Fruit fly (Drosophila melanogaster) whole organism, embryonic: ENCODE measurements around the gene Aasdh.

Experiments used
- Ada2b ChIP-seq: fragments of 200-800 bp; sonication (Bioruptor generic); IDR thresholded peaks from 2 replicates; pipeline ENCODE4 v1.3.6; 2022; ENCODE audit warnings: missing biosample characterization, missing genetic modification characterization
- Atf3 ChIP-seq: fragments of 200-800 bp; sonication (Bioruptor generic); optimal IDR thresholded peaks from 3 replicates; lab custom pipeline; 2016; ENCODE audit warnings: missing biosample characterization, missing genetic modification characterization
- BtbVII ChIP-seq: fragments of 200-800 bp; sonication (Bioruptor generic); optimal IDR thresholded peaks from 3 replicates; lab custom pipeline; 2017; ENCODE audit warnings: missing biosample characterization, mild to moderate bottlenecking, missing genetic modification characterization
- C15 ChIP-seq: fragments of 200-800 bp; sonication (Bioruptor generic); IDR thresholded peaks from 3 replicates; pipeline ENCODE4 v1.3.6; 2022; ENCODE audit warnings: missing biosample characterization, missing genetic modification characterization
- CG10147 ChIP-seq: fragments of 200-800 bp; sonication (Bioruptor generic); optimal IDR thresholded peaks from 2 replicates; lab custom pipeline; 2019; ENCODE audit warnings: missing biosample characterization, mild to moderate bottlenecking, missing genetic modification characterization, moderate library complexity
- CG1024 ChIP-seq: fragments of 200-800 bp; sonication (Bioruptor generic); IDR thresholded peaks from 2 replicates; pipeline ENCODE4 v1.3.6; 2022; ENCODE audit warnings: missing biosample characterization, missing genetic modification characterization
- CG10431 ChIP-seq: fragments of 200-800 bp; sonication (Bioruptor generic); optimal IDR thresholded peaks from 3 replicates; lab custom pipeline; 2018; ENCODE audit warnings: missing biosample characterization, mild to moderate bottlenecking, missing genetic modification characterization
- CG10462 ChIP-seq: fragments of 200-800 bp; sonication (Bioruptor generic); optimal IDR thresholded peaks from 2 replicates; lab custom pipeline; 2016; ENCODE audit warnings: missing biosample characterization, missing genetic modification characterization
- CG10543 ChIP-seq: fragments of 200-800 bp; sonication (Bioruptor generic); optimal IDR thresholded peaks from 3 replicates; lab custom pipeline; 2017; ENCODE audit warnings: missing biosample characterization, mild to moderate bottlenecking, missing genetic modification characterization, moderate library complexity
- CG12236 ChIP-seq: fragments of 200-800 bp; sonication (Bioruptor generic); optimal IDR thresholded peaks from 2 replicates; lab custom pipeline; 2016; ENCODE audit warnings: missing biosample characterization, missing genetic modification characterization
- CG1647 ChIP-seq: fragments of 200-800 bp; sonication (Bioruptor generic); optimal IDR thresholded peaks from 3 replicates; lab custom pipeline; 2016; ENCODE audit warnings: missing biosample characterization, missing genetic modification characterization
- CG16813 ChIP-seq: fragments of 200-800 bp; sonication (Bioruptor generic); IDR thresholded peaks from 3 replicates; pipeline ENCODE4 v1.3.6; 2022; ENCODE audit warnings: missing biosample characterization, missing genetic modification characterization; ENCODE audit not compliant: partially characterized antibody
- CG17186 ChIP-seq: fragments of 200-800 bp; sonication (Bioruptor generic); optimal IDR thresholded peaks from 3 replicates; lab custom pipeline; 2017; ENCODE audit warnings: missing biosample characterization, missing genetic modification reagents, missing genetic modification characterization
- CG17328 ChIP-seq: fragments of 200-800 bp; sonication (Bioruptor generic); IDR thresholded peaks from 2 replicates; pipeline ENCODE4 v1.3.6; 2022; ENCODE audit warnings: missing biosample characterization, missing genetic modification characterization
- CG1792 ChIP-seq: fragments of 200-800 bp; sonication (Bioruptor generic); optimal IDR thresholded peaks from 2 replicates; lab custom pipeline; 2016; ENCODE audit warnings: missing biosample characterization, missing genetic modification characterization
- CG18599 ChIP-seq: fragments of 200-800 bp; sonication (Bioruptor generic); optimal IDR thresholded peaks from 3 replicates; lab custom pipeline; 2017; ENCODE audit warnings: missing biosample characterization, missing genetic modification characterization, mild to moderate bottlenecking, moderate library complexity, missing genetic modification reagents
- CG18619 ChIP-seq: fragments of 200-800 bp; sonication (Bioruptor generic); optimal IDR thresholded peaks from 3 replicates; lab custom pipeline; 2017; ENCODE audit warnings: missing biosample characterization, mild to moderate bottlenecking, missing genetic modification characterization
- CG2202 ChIP-seq: fragments of 200-800 bp; sonication (Bioruptor generic); optimal IDR thresholded peaks from 2 replicates; lab custom pipeline; 2018; ENCODE audit warnings: missing biosample characterization, mild to moderate bottlenecking, missing genetic modification characterization
- CG2889 ChIP-seq: fragments of 200-800 bp; sonication (Bioruptor generic); IDR thresholded peaks from 3 replicates; pipeline ENCODE4 v1.3.6; 2022; ENCODE audit warnings: missing biosample characterization, missing genetic modification characterization
- CG4730 ChIP-seq: fragments of 200-800 bp; sonication (Bioruptor generic); IDR thresholded peaks from 2 replicates; pipeline ENCODE4 v1.3.6; 2022; ENCODE audit warnings: missing biosample characterization, missing genetic modification characterization
- CG5180 ChIP-seq: fragments of 200-800 bp; sonication (Bioruptor generic); optimal IDR thresholded peaks from 3 replicates; lab custom pipeline; 2017; ENCODE audit warnings: missing biosample characterization, missing genetic modification characterization, mild to moderate bottlenecking, moderate library complexity, missing genetic modification reagents
- CG6854 ChIP-seq: fragments of 200-800 bp; sonication (Bioruptor generic); optimal IDR thresholded peaks from 3 replicates; lab custom pipeline; 2017; ENCODE audit warnings: missing biosample characterization, mild to moderate bottlenecking, missing genetic modification characterization
- CG7372 ChIP-seq: fragments of 200-800 bp; sonication (Bioruptor generic); IDR thresholded peaks from 2 replicates; pipeline ENCODE4 v1.3.6; 2022; ENCODE audit warnings: missing biosample characterization, missing genetic modification characterization
- CG7928 ChIP-seq: fragments of 200-800 bp; sonication (Bioruptor generic); optimal IDR thresholded peaks from 2 replicates; lab custom pipeline; 2017; ENCODE audit warnings: missing biosample characterization, mild to moderate bottlenecking, missing genetic modification characterization
- CG8478 ChIP-seq: fragments of >200 bp; optimal IDR thresholded peaks from 2 replicates; lab custom pipeline; 2018
- CG8924 ChIP-seq: fragments of 200-800 bp; optimal IDR thresholded peaks from 3 replicates; lab custom pipeline; 2019; ENCODE audit warnings: missing biosample characterization, mild to moderate bottlenecking, missing genetic modification characterization, moderate library complexity
- CG8944 ChIP-seq: fragments of 200-800 bp; sonication (Bioruptor generic); optimal IDR thresholded peaks from 3 replicates; lab custom pipeline; 2016; ENCODE audit warnings: missing biosample characterization, missing genetic modification characterization
- Elba2 ChIP-seq: fragments of 200-800 bp; sonication (Bioruptor generic); optimal IDR thresholded peaks from 3 replicates; lab custom pipeline; 2016; ENCODE audit warnings: missing biosample characterization, missing genetic modification characterization
- Gug ChIP-seq: fragments of 200-800 bp; sonication (Bioruptor generic); IDR thresholded peaks from 4 replicates; pipeline ENCODE4 v1.3.6; 2022; ENCODE audit warnings: missing biosample characterization, missing genetic modification characterization
- Hand ChIP-seq: fragments of 200-800 bp; sonication (Bioruptor generic); optimal IDR thresholded peaks from 2 replicates; lab custom pipeline; 2017; ENCODE audit warnings: mild to moderate bottlenecking, missing biosample characterization, missing genetic modification reagents, missing genetic modification characterization
- Hr3 ChIP-seq: fragments of 200-800 bp; sonication (Bioruptor generic); optimal IDR thresholded peaks from 3 replicates; lab custom pipeline; 2016; ENCODE audit warnings: missing biosample characterization, missing genetic modification characterization
- Max ChIP-seq: fragments of 200-800 bp; sonication (Bioruptor generic); optimal IDR thresholded peaks from 2 replicates; lab custom pipeline; 2016; ENCODE audit warnings: missing biosample characterization, mild to moderate bottlenecking, missing genetic modification characterization
- Mrtf ChIP-seq: fragments of 200-800 bp; sonication (Bioruptor generic); IDR thresholded peaks from 3 replicates; pipeline ENCODE4 v1.3.6; 2022; ENCODE audit warnings: missing biosample characterization, missing genetic modification characterization
- Neu2 ChIP-seq: fragments of 200-800 bp; sonication (Bioruptor generic); optimal IDR thresholded peaks from 3 replicates; lab custom pipeline; 2016; ENCODE audit warnings: missing biosample characterization, missing genetic modification characterization, borderline replicate concordance
- Oaz ChIP-seq: fragments of 200-800 bp; sonication (Bioruptor generic); IDR thresholded peaks from 2 replicates; pipeline ENCODE4 v1.3.6; 2022; ENCODE audit warnings: missing biosample characterization, missing genetic modification characterization
- Scr ChIP-seq: fragments of 200-800 bp; sonication (Bioruptor generic); IDR thresholded peaks from 2 replicates; pipeline ENCODE4 v1.3.6; 2022; ENCODE audit warnings: missing biosample characterization, missing genetic modification characterization; ENCODE audit not compliant: partially characterized antibody
- dimm ChIP-seq: fragments of 200-800 bp; sonication (Bioruptor generic); IDR thresholded peaks from 2 replicates; pipeline ENCODE4 v1.3.6; 2022; ENCODE audit warnings: missing biosample characterization, missing genetic modification characterization
- emc ChIP-seq: fragments of 200-800 bp; sonication (Bioruptor generic); optimal IDR thresholded peaks from 2 replicates; lab custom pipeline; 2016; ENCODE audit warnings: missing biosample characterization, missing genetic modification characterization
- fd64A ChIP-seq: fragments of 200-800 bp; sonication (Bioruptor generic); optimal IDR thresholded peaks from 3 replicates; lab custom pipeline; 2018; ENCODE audit warnings: missing biosample characterization, mild to moderate bottlenecking, missing genetic modification characterization
- her ChIP-seq: fragments of 200-800 bp; sonication (Bioruptor generic); optimal IDR thresholded peaks from 2 replicates; lab custom pipeline; 2016; ENCODE audit warnings: missing biosample characterization, missing genetic modification characterization
- klu ChIP-seq: fragments of 200-800 bp; sonication (Bioruptor generic); IDR thresholded peaks from 2 replicates; pipeline ENCODE4 v1.3.6; 2022; ENCODE audit warnings: missing biosample characterization, missing genetic modification characterization
- lbe ChIP-seq: fragments of 200-800 bp; sonication (Bioruptor generic); optimal IDR thresholded peaks from 2 replicates; lab custom pipeline; 2016; ENCODE audit warnings: missing biosample characterization, mild to moderate bottlenecking, missing genetic modification characterization
- luna ChIP-seq: fragments of 200-800 bp; sonication (Bioruptor generic); optimal IDR thresholded peaks from 2 replicates; lab custom pipeline; 2016; ENCODE audit warnings: missing biosample characterization, missing genetic modification characterization
- nom ChIP-seq: fragments of 200-800 bp; sonication (Bioruptor generic); optimal IDR thresholded peaks from 2 replicates; lab custom pipeline; 2017; ENCODE audit warnings: missing biosample characterization, missing genetic modification characterization, mild to moderate bottlenecking, moderate library complexity, missing genetic modification reagents
- phol ChIP-seq: fragments of 200-800 bp; sonication (Bioruptor generic); optimal IDR thresholded peaks from 3 replicates; lab custom pipeline; 2018; ENCODE audit warnings: missing biosample characterization, mild to moderate bottlenecking, missing genetic modification characterization, moderate library complexity
- tna ChIP-seq: fragments of 200-800 bp; sonication (Bioruptor generic); IDR thresholded peaks from 2 replicates; pipeline ENCODE4 v1.3.6; 2022; ENCODE audit warnings: missing biosample characterization, missing genetic modification characterization; ENCODE audit not compliant: partially characterized antibody
- trh ChIP-seq: fragments of 200-800 bp; sonication (Bioruptor generic); optimal IDR thresholded peaks from 2 replicates; lab custom pipeline; 2016; ENCODE audit warnings: missing biosample characterization, missing genetic modification characterization
- usp ChIP-seq: fragments of >200 bp; optimal IDR thresholded peaks from 2 replicates; lab custom pipeline; 2017; ENCODE audit warnings: missing biosample characterization, missing genetic modification characterization
- vfl ChIP-seq: fragments of 200-800 bp; sonication (Bioruptor generic); optimal IDR thresholded peaks from 2 replicates; lab custom pipeline; 2016; ENCODE audit warnings: missing biosample characterization, missing genetic modification characterization
- vvl ChIP-seq: fragments of 200-800 bp; sonication (Bioruptor generic); IDR thresholded peaks from 2 replicates; pipeline ENCODE4 v1.3.6; 2022; ENCODE audit warnings: missing biosample characterization, missing genetic modification characterization
- zfh2 ChIP-seq: fragments of 200-800 bp; sonication (Bioruptor generic); optimal IDR thresholded peaks from 2 replicates; lab custom pipeline; 2016; ENCODE audit warnings: missing biosample characterization, missing genetic modification characterization

The Aasdh gene

dm6 chr2L:8461782-8462453 lies 12.5 kb upstream of the Aasdh start (continued):
- TF ChIP-seq CG10431 (GFP tag; lab: Kevin White, UChicago) (no peak), CG10147 (GFP tag; lab: Kevin White, UChicago) (no peak), CG8944 (GFP tag; lab: Kevin White, UChicago) (no peak), dimm (GFP tag; lab: Robert Waterston, UW) (no peak), zfh2 (GFP tag; lab: Kevin White, UChicago) (peak; percentile 48), Gug (no peak), CG2202 (tag; lab: Kevin White, UChicago) (no peak), CG10462 (GFP tag; lab: Kevin White, UChicago) (no peak), fd64A (no peak), phol (tag; lab: Kevin White, UChicago) (peak; percentile 42), CG17328 (GFP tag; lab: Robert Waterston, UW) (0 out of 2 replicates have a peak, but pooled peaks have one; percentile 17), CG10543 (GFP tag; lab: Kevin White, UChicago) (peak; percentile 60), nom (GFP tag; lab: Kevin White, UChicago) (no peak), Atf3 (GFP tag; lab: Kevin White, UChicago) (no peak), CG1647 (GFP tag; lab: Kevin White, UChicago) (no peak), CG2889 (GFP tag; lab: Robert Waterston, UW) (no peak), CG6854 (GFP tag; lab: Kevin White, UChicago) (no peak), Hr3 (GFP tag; lab: Kevin White, UChicago) (no peak), her (GFP tag; lab: Kevin White, UChicago) (no peak), Hand (GFP tag; lab: Kevin White, UChicago) (no peak), vvl (GFP tag; lab: Robert Waterston, UW) (peak; percentile 28; the same call in 1 of the 2 replicates), emc (GFP tag; lab: Kevin White, UChicago) (no peak), CG4730 (GFP tag; lab: Robert Waterston, UW) (no peak), usp (GFP tag; lab: Kevin White, UChicago) (no peak), Oaz (no peak), tna (GFP tag; lab: Robert Waterston, UW) (no peak), CG1024 (GFP tag; lab: Robert Waterston, UW) (no peak), klu (GFP tag; lab: Robert Waterston, UW) (no peak), CG7372 (GFP tag; lab: Robert Waterston, UW) (no peak), trh (GFP tag; lab: Kevin White, UChicago) (no peak), Max (GFP tag; lab: Kevin White, UChicago) (peak; percentile 14), luna (GFP tag; lab: Kevin White, UChicago) (no peak), Ada2b (GFP tag; lab: Robert Waterston, UW) (no peak), CG7928 (GFP tag; lab: Kevin White, UChicago) (no peak), CG17186 (no peak), CG12236 (no peak), CG18599 (GFP tag; lab: Kevin White, UChicago) (peak; percentile 42), CG16813 (GFP tag; lab: Robert Waterston, UW) (no peak), CG8924 (tag; lab: Kevin White, UChicago) (peak; percentile 26), CG1792 (GFP tag; lab: Kevin White, UChicago) (no peak), vfl (no peak), Elba2 (GFP tag; lab: Kevin White, UChicago) (no peak), lbe (GFP tag; lab: Kevin White, UChicago) (no peak), Mrtf (GFP tag; lab: Robert Waterston, UW) (no peak), CG18619 (peak; percentile 42), C15 (GFP tag; lab: Robert Waterston, UW) (no peak), Neu2 (no peak), CG8478 (no peak), BtbVII (GFP tag; lab: Kevin White, UChicago) (peak; percentile 21), CG5180 (peak; percentile 71), Scr (GFP tag; lab: Robert Waterston, UW) (no peak)
